Fruit fly (Drosophila melanogaster) whole organism, adult: ENCODE results near the gene Cp7Fb.

Source experiments
- Crg-1 ChIP-seq: fragments of 200-800 bp; sonication (Bioruptor generic); optimal IDR thresholded peaks from 2 replicates; lab custom pipeline; 2016; ENCODE audit warnings: missing biosample characterization, missing genetic modification characterization
- Hr96 ChIP-seq: fragments of 200-800 bp; sonication (Bioruptor generic); optimal IDR thresholded peaks from 2 replicates; lab custom pipeline; 2016; ENCODE audit warnings: missing biosample characterization, missing genetic modification characterization
- kay ChIP-seq: fragments of 200-800 bp; sonication (Bioruptor generic); peaks from one replicate; lab custom pipeline; 2016; ENCODE audit warnings: missing biosample characterization, missing genetic modification characterization, borderline replicate concordance

DNA sequence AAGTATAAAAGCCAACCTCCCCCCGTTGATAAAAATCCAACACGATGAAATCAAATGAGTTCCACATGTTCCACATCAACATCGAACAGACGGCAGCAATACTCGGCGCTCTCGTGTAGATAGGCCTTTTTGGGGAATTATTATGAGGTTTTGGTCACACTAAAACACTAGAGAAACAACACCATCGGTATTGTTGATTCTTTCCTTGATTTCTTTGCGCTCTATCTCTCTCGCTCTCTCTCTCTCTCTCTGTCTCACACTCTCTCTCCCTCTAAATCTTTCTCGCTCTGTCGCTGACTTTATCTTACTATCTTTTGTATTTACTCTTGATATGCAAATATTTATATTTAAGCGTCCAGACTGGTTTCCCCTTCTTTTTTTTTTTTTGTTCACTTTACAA, 37.1 kb downstream of the Cp7Fb start:
- no peak for TF ChIP-seq kay (GFP tag; lab: Kevin White, UChicago)
- TF ChIP-seq Crg-1, result no peak
- no peak for TF ChIP-seq Hr96 (GFP tag; lab: Kevin White, UChicago)
